Worm (Caenorhabditis elegans) whole organism, L4 larva: ENCODE data around the gene btb-12.

ENCODE experiments used
- Y75B8A.6 ChIP-seq: fragments of 200-800 bp; sonication (Bioruptor generic); IDR thresholded peaks from 2 replicates; pipeline ENCODE4 v1.3.6; 2022; ENCODE audit warnings: missing genetic modification reagents, missing genetic modification characterization, missing compliant biosample characterization
- cey-2 ChIP-seq: sonication (generic microtip); optimal IDR thresholded peaks from 3 replicates; lab custom pipeline; 2017; ENCODE audit warnings: missing genetic modification characterization, mild to moderate bottlenecking, missing compliant biosample characterization, antibody characterized with exemption, borderline replicate concordance; ENCODE audit not compliant: insufficient read depth
- lir-3 ChIP-seq: sonication (generic microtip); optimal IDR thresholded peaks from 2 replicates; lab custom pipeline; 2016; ENCODE audit warnings: mild to moderate bottlenecking, missing genetic modification characterization, missing compliant biosample characterization
- nhr-237 ChIP-seq: sonication (generic microtip); optimal IDR thresholded peaks from 2 replicates; lab custom pipeline; 2017; ENCODE audit warnings: missing biosample characterization, missing genetic modification characterization
- nhr-76 ChIP-seq: fragments of 150-350 bp; optimal IDR thresholded peaks from 2 replicates; lab custom pipeline; 2014; ENCODE audit warnings: missing biosample characterization, missing genetic modification characterization
- nhr-77 ChIP-seq: fragments of 150-350 bp; optimal IDR thresholded peaks from 2 replicates; lab custom pipeline; 2014; ENCODE audit warnings: missing biosample characterization, missing genetic modification characterization
- pha-4 ChIP-seq, 2 experiments: fragments of 150-350 bp in 1 of 2; fragments of 200-800 bp in 1 of 2; sonication (Bioruptor generic) in 1 of 2; IDR thresholded peaks in 1 of 2; optimal IDR thresholded peaks in 1 of 2; 2 replicates each; pipeline versions ENCODE4 v1.3.6 to Lab custom; 2014 to 2022; ENCODE audit warnings: missing genetic modification characterization in 2 of 2, missing genetic modification reagents in 2 of 2, missing biosample characterization in 1 of 2, missing compliant biosample characterization in 1 of 2
- snpc-4 ChIP-seq: fragments of 150-350 bp; optimal IDR thresholded peaks from 2 replicates; lab custom pipeline; 2014; ENCODE audit warnings: missing biosample characterization, missing genetic modification characterization
- unc-39 ChIP-seq: sonication (generic microtip); optimal IDR thresholded peaks from 2 replicates; lab custom pipeline; 2017; ENCODE audit warnings: missing biosample characterization, missing genetic modification characterization

DNA sequence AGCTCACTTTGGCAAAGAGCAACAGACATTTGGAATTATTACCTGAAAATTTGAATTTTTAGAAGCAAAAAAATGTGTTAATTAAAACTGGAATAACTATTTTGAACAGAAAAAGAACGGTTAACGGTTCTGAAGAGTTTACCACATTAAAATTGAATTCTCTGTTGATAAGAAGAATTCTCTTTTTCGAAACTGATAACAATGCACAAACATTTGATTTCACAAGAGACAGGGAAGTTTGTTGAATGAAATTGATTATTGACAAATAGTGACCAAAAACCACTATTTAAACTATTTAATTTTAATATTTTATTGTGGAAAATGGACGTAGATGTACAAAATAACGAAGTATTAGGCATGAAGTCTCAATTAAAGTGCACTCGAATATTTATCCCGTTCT lies 47.4 kb upstream of the btb-12 start:
- no peak for TF ChIP-seq nhr-237 (tag; lab: Kevin White, UChicago)
- no peak for TF ChIP-seq cey-2 (tag; lab: Kevin White, UChicago)
- no peak for TF ChIP-seq lir-3
- TF ChIP-seq Y75B8A.6 = no peak
- TF ChIP-seq snpc-4 = no peak
- TF ChIP-seq pha-4 (GFP tag; IDR thresholded peaks at IDR 0.05; lab: Robert Waterston, UW) = no peak
- TF ChIP-seq pha-4 (tag; optimal IDR thresholded peaks at IDR 0.05; lab: Kevin White, UChicago) = no peak
- TF ChIP-seq nhr-77 (tag; lab: Kevin White, UChicago) = peak; percentile 46
- TF ChIP-seq nhr-76 = no peak
- no peak for TF ChIP-seq unc-39
